Worm (Caenorhabditis elegans) whole organism, L4/young adult: ENCODE data around the gene F45E12.5.

ENCODE experiments used
- W03F9.2 ChIP-seq: fragments of 150-350 bp; optimal IDR thresholded peaks from 2 replicates; lab custom pipeline; 2014; ENCODE audit warnings: missing biosample characterization, missing genetic modification characterization
- dao-5 ChIP-seq: sonication (generic microtip); optimal IDR thresholded peaks from 2 replicates; lab custom pipeline; 2016; ENCODE audit warnings: missing genotype, missing genetic modification characterization, moderate library complexity, missing compliant biosample characterization
- him-1 ChIP-seq: sonication (generic microtip); optimal IDR thresholded peaks from 2 replicates; lab custom pipeline; 2016; ENCODE audit warnings: missing genotype, missing genetic modification reagents, missing genetic modification characterization, missing compliant biosample characterization

- TF ChIP-seq W03F9.2 (tag; lab: Kevin White, UChicago) (no peak), him-1 (no peak), dao-5 (tag; lab: Kevin White, UChicago) (no peak)
Observed at ce11 chrII:7264675-7265074, 45.2 kb downstream of the F45E12.5 start.
